Worm (Caenorhabditis elegans) whole organism, late embryonic: ENCODE results near the gene W09G12.10.

ENCODE experiments used
- C08G9.2 ChIP-seq: sonication (generic microtip); optimal IDR thresholded peaks from 2 replicates; lab custom pipeline; 2016; ENCODE audit warnings: mild to moderate bottlenecking, missing genetic modification characterization, moderate library complexity, missing compliant biosample characterization
- C38D4.7 ChIP-seq: fragments of 200-800 bp; sonication (Bioruptor generic); optimal IDR thresholded peaks from 2 replicates; lab custom pipeline; 2018; ENCODE audit warnings: mild to moderate bottlenecking, missing genetic modification characterization, moderate library complexity, missing compliant biosample characterization
- F13H6.1 ChIP-seq: sonication (generic microtip); optimal IDR thresholded peaks from 2 replicates; lab custom pipeline; 2016; ENCODE audit warnings: missing genetic modification characterization, missing compliant biosample characterization
- K09A11.1 ChIP-seq: sonication (generic microtip); optimal IDR thresholded peaks from 2 replicates; lab custom pipeline; 2017; ENCODE audit warnings: antibody characterized with exemption, mild to moderate bottlenecking, missing genetic modification characterization, missing compliant biosample characterization; ENCODE audit not compliant: insufficient read depth
- ama-1 ChIP-seq: fragments of 150-350 bp; optimal IDR thresholded peaks from 2 replicates; lab custom pipeline; 2014
- ceh-14 ChIP-seq: sonication (generic microtip); optimal IDR thresholded peaks from 2 replicates; lab custom pipeline; 2016; ENCODE audit warnings: missing genotype, missing genetic modification characterization, missing compliant biosample characterization
- ceh-19 ChIP-seq: fragments of 200-800 bp; sonication (Bioruptor generic); optimal IDR thresholded peaks from 2 replicates; lab custom pipeline; 2018; ENCODE audit warnings: mild to moderate bottlenecking, missing genetic modification characterization, missing compliant biosample characterization
- ceh-22 ChIP-seq: sonication (generic microtip); optimal IDR thresholded peaks from 2 replicates; lab custom pipeline; 2017; ENCODE audit warnings: missing biosample characterization, missing genetic modification characterization
- ceh-24 ChIP-seq: sonication (generic microtip); optimal IDR thresholded peaks from 2 replicates; lab custom pipeline; 2016; ENCODE audit warnings: mild to moderate bottlenecking, missing genetic modification characterization, missing compliant biosample characterization
- ceh-30 ChIP-seq: fragments of 150-350 bp; optimal IDR thresholded peaks from 2 replicates; lab custom pipeline; 2014; ENCODE audit warnings: missing biosample characterization, missing genetic modification characterization
- ceh-31 ChIP-seq: sonication (generic microtip); optimal IDR thresholded peaks from 2 replicates; lab custom pipeline; 2016; ENCODE audit warnings: missing genetic modification characterization, missing compliant biosample characterization
- ceh-48 ChIP-seq: sonication (generic microtip); optimal IDR thresholded peaks from 2 replicates; lab custom pipeline; 2016; ENCODE audit warnings: missing genetic modification characterization, inconsistent platforms, missing compliant biosample characterization
- ceh-6 ChIP-seq: fragments of 200-800 bp; sonication (Bioruptor generic); optimal IDR thresholded peaks from 2 replicates; lab custom pipeline; 2018; ENCODE audit warnings: mild to moderate bottlenecking, missing genetic modification characterization, missing compliant biosample characterization
- ceh-9 ChIP-seq: sonication (generic microtip); optimal IDR thresholded peaks from 2 replicates; lab custom pipeline; 2016; ENCODE audit warnings: mild to moderate bottlenecking, missing genetic modification characterization, inconsistent platforms, missing compliant biosample characterization
- che-1 ChIP-seq: sonication (generic microtip); optimal IDR thresholded peaks from 2 replicates; lab custom pipeline; 2016; ENCODE audit warnings: mild to moderate bottlenecking, missing genetic modification characterization, missing compliant biosample characterization
- elt-2 ChIP-seq: sonication (generic microtip); optimal IDR thresholded peaks from 2 replicates; lab custom pipeline; 2016; ENCODE audit warnings: missing genetic modification reagents, missing genetic modification characterization, missing compliant biosample characterization
- elt-4 ChIP-seq: sonication (generic microtip); optimal IDR thresholded peaks from 2 replicates; lab custom pipeline; 2016; ENCODE audit warnings: missing genetic modification characterization, missing compliant biosample characterization
- ets-4 ChIP-seq: sonication (generic microtip); optimal IDR thresholded peaks from 2 replicates; lab custom pipeline; 2016; ENCODE audit warnings: missing genetic modification characterization, missing compliant biosample characterization
- eyg-1 ChIP-seq: sonication (generic microtip); optimal IDR thresholded peaks from 2 replicates; lab custom pipeline; 2016; ENCODE audit warnings: missing genotype, missing genetic modification characterization, missing compliant biosample characterization
- fax-1 ChIP-seq: sonication (generic microtip); optimal IDR thresholded peaks from 2 replicates; lab custom pipeline; 2016; ENCODE audit warnings: missing genotype, missing genetic modification characterization, missing compliant biosample characterization
- fkh-6 ChIP-seq: sonication (generic microtip); optimal IDR thresholded peaks from 2 replicates; lab custom pipeline; 2016; ENCODE audit warnings: missing genetic modification characterization, missing compliant biosample characterization
- gmeb-2 ChIP-seq: sonication (generic microtip); optimal IDR thresholded peaks from 2 replicates; lab custom pipeline; 2016; ENCODE audit warnings: missing genetic modification characterization, inconsistent platforms, missing compliant biosample characterization
- hlh-13 ChIP-seq: fragments of 200-800 bp; sonication (Bioruptor generic); optimal IDR thresholded peaks from 2 replicates; lab custom pipeline; 2018; ENCODE audit warnings: mild to moderate bottlenecking, missing genetic modification characterization, missing compliant biosample characterization
- hlh-30 ChIP-seq: sonication (generic microtip); optimal IDR thresholded peaks from 2 replicates; lab custom pipeline; 2017; ENCODE audit warnings: antibody characterized with exemption, missing genetic modification characterization, missing compliant biosample characterization; ENCODE audit not compliant: insufficient read depth
- hlh-8 ChIP-seq: sonication (generic microtip); optimal IDR thresholded peaks from 2 replicates; lab custom pipeline; 2016; ENCODE audit warnings: missing genotype, missing genetic modification characterization, missing compliant biosample characterization
- lim-6 ChIP-seq: sonication (generic microtip); optimal IDR thresholded peaks from 2 replicates; lab custom pipeline; 2016; ENCODE audit warnings: missing genetic modification characterization, missing compliant biosample characterization
- madf-2 ChIP-seq: sonication (generic microtip); optimal IDR thresholded peaks from 2 replicates; lab custom pipeline; 2017; ENCODE audit warnings: missing genetic modification characterization, missing compliant biosample characterization
- mec-3 ChIP-seq: sonication (generic microtip); optimal IDR thresholded peaks from 2 replicates; lab custom pipeline; 2016; ENCODE audit warnings: borderline replicate concordance, missing genetic modification characterization, missing compliant biosample characterization
- nfya-1 ChIP-seq: sonication (generic microtip); optimal IDR thresholded peaks from 2 replicates; lab custom pipeline; 2017; ENCODE audit warnings: missing genetic modification characterization, mild to moderate bottlenecking, missing compliant biosample characterization, antibody characterized with exemption, moderate library complexity
- nhr-11 ChIP-seq: fragments of 150-350 bp; optimal IDR thresholded peaks from 2 replicates; lab custom pipeline; 2014; ENCODE audit warnings: missing biosample characterization, missing genetic modification characterization
- nhr-232 ChIP-seq: sonication (generic microtip); optimal IDR thresholded peaks from 2 replicates; lab custom pipeline; 2016; ENCODE audit warnings: missing genetic modification characterization, missing compliant biosample characterization
- pag-3 ChIP-seq: sonication (generic microtip); optimal IDR thresholded peaks from 2 replicates; lab custom pipeline; 2016; ENCODE audit warnings: missing compliant biosample characterization, missing genetic modification characterization, borderline replicate concordance
- rnt-1 ChIP-seq: sonication (generic microtip); optimal IDR thresholded peaks from 2 replicates; lab custom pipeline; 2016; ENCODE audit warnings: missing genetic modification characterization, missing compliant biosample characterization
- sox-2 ChIP-seq: fragments of 200-800 bp; sonication (Bioruptor generic); IDR thresholded peaks from 2 replicates; pipeline ENCODE4 v1.3.6; 2022; ENCODE audit warnings: missing genetic modification reagents, missing genetic modification characterization, missing compliant biosample characterization
- sox-4 ChIP-seq: sonication (generic microtip); optimal IDR thresholded peaks from 2 replicates; lab custom pipeline; 2017; ENCODE audit warnings: mild to moderate bottlenecking, missing genetic modification characterization, inconsistent platforms, missing compliant biosample characterization
- ttx-3 ChIP-seq: sonication (generic microtip); optimal IDR thresholded peaks from 2 replicates; lab custom pipeline; 2016; ENCODE audit warnings: missing genetic modification reagents, missing genetic modification characterization, missing compliant biosample characterization
- unc-3 ChIP-seq, 2 experiments: fragments of 200-800 bp in 1 of 2; sonication (Bioruptor generic) in 1 of 2; sonication (generic microtip) in 1 of 2; conservative IDR thresholded peaks in 1 of 2; optimal IDR thresholded peaks in 1 of 2; 2 replicates each; pipeline versions ENCODE4 v1.3.6 to Lab custom; 2016 to 2022; ENCODE audit warnings: missing compliant biosample characterization in 2 of 2, missing genetic modification characterization in 2 of 2, missing genetic modification reagents in 1 of 2
- unc-42 ChIP-seq: sonication (generic microtip); optimal IDR thresholded peaks from 2 replicates; lab custom pipeline; 2016; ENCODE audit warnings: missing genotype, missing genetic modification characterization, missing compliant biosample characterization
- unc-55 ChIP-seq: sonication (generic microtip); optimal IDR thresholded peaks from 2 replicates; lab custom pipeline; 2017; ENCODE audit warnings: missing biosample characterization, missing genetic modification reagents, missing genetic modification characterization
- unc-86 ChIP-seq: sonication (generic microtip); optimal IDR thresholded peaks from 2 replicates; lab custom pipeline; 2016; ENCODE audit warnings: missing genetic modification characterization, missing compliant biosample characterization
- zip-5 ChIP-seq: sonication (generic microtip); optimal IDR thresholded peaks from 2 replicates; lab custom pipeline; 2016; ENCODE audit warnings: missing genetic modification characterization, missing compliant biosample characterization

The W09G12.10 gene

ce11 chrIV:1239686-1240085, 18.6 kb upstream of the W09G12.10 start, which contains the start of gene F38A1.8:
TSS of gene F38A1.8 (minus strand) at chrIV:1239852.
- TF ChIP-seq hlh-30 (tag; lab: Kevin White, UChicago) (peak; percentile 38), ceh-19 (GFP tag; lab: Kevin White, UChicago) (no peak), hlh-13 (GFP tag; lab: Kevin White, UChicago) (no peak), ceh-24 (no peak), nfya-1 (peak; percentile 29), sox-4 (no peak)

DNA sequence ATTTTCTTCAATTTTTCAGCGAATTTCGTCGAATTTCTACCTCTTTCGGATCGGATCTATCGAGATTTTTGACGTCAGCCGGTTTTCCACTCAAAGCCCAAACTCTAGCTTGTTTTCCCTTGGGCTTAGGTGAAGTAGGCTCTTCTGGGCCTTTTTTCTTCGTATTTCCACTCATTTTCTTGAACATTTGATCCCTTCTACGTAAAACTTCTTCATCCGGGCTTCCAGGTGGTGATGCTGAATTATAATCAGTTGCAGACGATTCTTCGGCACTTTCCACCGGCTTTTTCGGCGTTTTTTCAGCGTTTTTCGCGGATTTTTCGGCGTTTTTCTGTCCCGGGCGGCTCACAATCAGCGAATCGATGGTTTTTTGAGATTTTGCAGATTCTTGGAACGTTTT, 17.1 kb upstream of the W09G12.10 start:
- TF ChIP-seq madf-2 (tag; lab: Kevin White, UChicago): no peak
- no peak for TF ChIP-seq hlh-30 (tag; lab: Kevin White, UChicago)
- TF ChIP-seq ets-4 (tag; lab: Kevin White, UChicago): no peak
- TF ChIP-seq ceh-9 (tag; lab: Kevin White, UChicago): no peak
- TF ChIP-seq unc-3 (GFP tag; conservative IDR thresholded peaks at IDR 0.05; lab: Robert Waterston, UW): no peak
- TF ChIP-seq unc-3 (tag; optimal IDR thresholded peaks at IDR 0.05; lab: Kevin White, UChicago): no peak
- no peak for TF ChIP-seq ceh-22
- TF ChIP-seq hlh-8 (tag; lab: Kevin White, UChicago): no peak
- no peak for TF ChIP-seq nfya-1
- TF ChIP-seq ceh-24: no peak
- TF ChIP-seq che-1: no peak
- no peak for TF ChIP-seq ceh-31 (tag; lab: Kevin White, UChicago)
- no peak for TF ChIP-seq unc-86 (tag; lab: Kevin White, UChicago)
- TF ChIP-seq ceh-19 (GFP tag; lab: Kevin White, UChicago): no peak
- TF ChIP-seq nhr-232 (tag; lab: Kevin White, UChicago): no peak
- TF ChIP-seq elt-4 (tag; lab: Kevin White, UChicago): no peak
- no peak for TF ChIP-seq zip-5 (tag; lab: Kevin White, UChicago)
- TF ChIP-seq gmeb-2 (tag; lab: Kevin White, UChicago): no peak
- no peak for TF ChIP-seq K09A11.1 (tag; lab: Kevin White, UChicago)
- no peak for TF ChIP-seq ttx-3 (tag; lab: Kevin White, UChicago)
- TF ChIP-seq unc-42 (tag; lab: Kevin White, UChicago): no peak

DNA sequence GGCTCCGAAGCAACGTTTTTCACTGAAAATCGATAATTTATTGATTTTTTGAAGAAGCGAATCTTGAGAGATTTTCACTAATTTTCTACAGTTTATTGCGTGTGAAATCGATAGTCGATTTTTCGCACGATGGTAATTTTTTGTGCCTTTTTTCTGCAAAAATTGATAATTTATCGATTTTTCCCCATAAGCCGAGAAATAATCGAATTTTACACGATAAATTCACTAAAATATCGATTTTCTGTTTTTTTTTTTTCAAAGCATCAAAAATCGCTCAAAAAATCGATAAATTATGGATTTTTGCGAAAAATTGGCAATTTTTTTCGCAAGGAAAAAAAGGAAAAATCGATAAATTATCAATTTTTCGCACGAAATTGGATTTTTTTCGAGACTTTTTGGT, 14.7 kb upstream of the W09G12.10 start:
- peak; percentile 10 for TF ChIP-seq ceh-48
- TF ChIP-seq ceh-14 (tag; lab: Kevin White, UChicago): no peak
- no peak for TF ChIP-seq hlh-13 (GFP tag; lab: Kevin White, UChicago)
- no peak for TF ChIP-seq unc-55 (GFP tag; lab: Kevin White, UChicago)
- TF ChIP-seq nhr-11: no peak
- TF ChIP-seq C08G9.2: no peak
- TF ChIP-seq eyg-1 (tag; lab: Kevin White, UChicago): no peak

DNA sequence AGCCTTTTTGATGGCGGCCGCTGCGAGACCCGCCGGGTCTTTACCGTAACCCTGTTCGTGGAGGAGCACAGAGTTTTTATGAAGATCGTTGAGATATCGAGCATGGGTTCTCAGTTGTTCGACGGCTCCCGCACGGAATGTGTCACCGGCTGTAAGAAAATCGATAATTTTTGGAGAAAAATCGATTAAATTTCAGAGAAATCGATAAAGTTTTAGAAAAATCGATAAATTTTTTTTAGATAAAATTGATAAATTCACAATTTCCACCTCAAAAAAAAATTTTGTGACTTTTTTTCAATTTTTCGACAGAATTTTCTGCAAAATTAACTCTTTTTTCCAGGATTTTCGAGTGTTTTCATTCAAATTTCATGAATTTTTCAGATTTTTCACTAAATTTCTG, 13.7 kb upstream of the W09G12.10 start:
- TF ChIP-seq rnt-1 (tag; lab: Kevin White, UChicago) (no peak), ceh-31 (tag; lab: Kevin White, UChicago) (no peak), F13H6.1 (tag; lab: Kevin White, UChicago) (no peak), fax-1 (tag; lab: Kevin White, UChicago) (no peak), C38D4.7 (GFP tag; lab: Kevin White, UChicago) (no peak), nfya-1 (no peak), ceh-19 (GFP tag; lab: Kevin White, UChicago) (no peak)

DNA sequence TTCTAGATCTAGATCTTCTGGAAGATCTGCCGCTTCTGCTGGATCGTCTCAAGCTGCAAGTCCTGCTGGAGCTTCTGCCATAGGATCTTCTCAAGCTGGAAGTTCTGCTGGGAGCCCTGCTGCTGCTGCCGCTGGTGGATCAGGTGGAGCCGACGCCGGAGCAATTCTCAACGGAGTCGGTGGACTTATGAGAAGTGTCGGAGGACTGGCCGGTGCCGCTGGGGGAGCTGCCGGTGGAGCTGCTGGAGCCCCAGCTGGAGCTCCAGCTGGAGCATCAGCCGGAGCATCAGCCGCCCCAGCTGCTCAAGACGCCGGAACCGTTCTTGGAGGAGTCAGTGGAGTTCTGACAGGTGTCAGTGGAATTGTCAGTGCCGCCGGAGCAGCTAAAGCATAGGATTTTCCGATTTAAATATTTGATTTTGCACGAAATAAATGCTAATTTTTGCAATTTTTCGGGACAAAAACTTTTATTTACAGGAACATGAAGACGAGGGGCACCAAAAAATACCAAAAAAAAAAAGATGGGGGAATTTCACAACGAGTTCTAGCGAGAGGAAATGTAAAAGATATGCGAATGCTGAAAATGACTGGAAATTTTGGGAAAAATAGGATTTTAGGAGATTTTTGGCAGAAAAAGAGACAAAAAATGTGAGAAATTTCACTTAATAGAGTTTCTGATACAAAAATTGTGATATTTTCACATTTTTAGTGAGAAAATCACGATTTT, 11.5 kb upstream of the W09G12.10 start:
- no peak for TF ChIP-seq ama-1
- TF ChIP-seq C08G9.2: no peak
- no peak for TF ChIP-seq sox-2 (GFP tag; lab: Robert Waterston, UW)
- TF ChIP-seq unc-86 (tag; lab: Kevin White, UChicago): no peak
- TF ChIP-seq K09A11.1 (tag; lab: Kevin White, UChicago): no peak
- TF ChIP-seq ttx-3 (tag; lab: Kevin White, UChicago): no peak
- TF ChIP-seq rnt-1 (tag; lab: Kevin White, UChicago): no peak
- TF ChIP-seq elt-2 (tag; lab: Kevin White, UChicago): no peak
- TF ChIP-seq ceh-6 (GFP tag; lab: Kevin White, UChicago): no peak
- no peak for TF ChIP-seq lim-6 (tag; lab: Kevin White, UChicago)
- TF ChIP-seq fkh-6: no peak
- TF ChIP-seq ceh-31 (tag; lab: Kevin White, UChicago): no peak
- no peak for TF ChIP-seq pag-3 (tag; lab: Kevin White, UChicago)
- TF ChIP-seq ceh-30 (tag; lab: Kevin White, UChicago): no peak
- TF ChIP-seq mec-3: no peak
- TF ChIP-seq nfya-1: no peak
